Worm (Caenorhabditis elegans) whole organism, L4 larva: ENCODE data around the gene Y39A1A.24.

Experiments used
- F26F4.8 ChIP-seq: fragments of 200-800 bp; sonication (Bioruptor generic); conservative IDR thresholded peaks from 2 replicates; pipeline ENCODE4 v1.3.6; 2022; ENCODE audit warnings: missing genetic modification characterization, missing compliant biosample characterization
- F49E8.2 ChIP-seq: sonication (generic microtip); optimal IDR thresholded peaks from 2 replicates; lab custom pipeline; 2016; ENCODE audit warnings: missing compliant biosample characterization, mild to moderate bottlenecking, missing genetic modification characterization, borderline replicate concordance
- ZK546.5 ChIP-seq, 2 experiments: sonication (generic microtip); optimal IDR thresholded peaks; 2 replicates each; lab custom pipeline; 2017; ENCODE audit warnings: missing biosample characterization in 2 of 2, missing genetic modification characterization in 2 of 2
- ceh-44 ChIP-seq: fragments of 200-800 bp; sonication (Bioruptor generic); IDR thresholded peaks from 2 replicates; pipeline ENCODE4 v1.3.6; 2022; ENCODE audit warnings: missing genetic modification reagents, missing genetic modification characterization, missing compliant biosample characterization
- ceh-62 ChIP-seq: sonication (generic microtip); optimal IDR thresholded peaks from 2 replicates; lab custom pipeline; 2017; ENCODE audit warnings: missing biosample characterization, missing genetic modification characterization
- ctbp-1 ChIP-seq: fragments of 200-800 bp; sonication (Bioruptor generic); IDR thresholded peaks from 2 replicates; pipeline ENCODE4 v1.3.6; 2022; ENCODE audit warnings: missing genetic modification reagents, missing genetic modification characterization, missing compliant biosample characterization
- daf-16 ChIP-seq, 3 experiments: sonication (generic microtip); optimal IDR thresholded peaks; 2 replicates each; lab custom pipeline; 2016 to 2017; ENCODE audit warnings: missing genetic modification characterization in 3 of 3, missing genetic modification reagents in 3 of 3, mild to moderate bottlenecking in 2 of 3, missing compliant biosample characterization in 2 of 3, missing biosample characterization in 1 of 3, moderate library complexity in 1 of 3
- daf-8 ChIP-seq: fragments of 200-800 bp; sonication (Bioruptor generic); IDR thresholded peaks from 2 replicates; pipeline ENCODE4 v1.3.6; 2022; ENCODE audit warnings: missing genetic modification characterization, missing compliant biosample characterization
- dmd-6 ChIP-seq: fragments of 200-800 bp; sonication (Bioruptor generic); IDR thresholded peaks from 2 replicates; pipeline ENCODE4 v1.3.6; 2022; ENCODE audit warnings: missing genetic modification reagents, missing genetic modification characterization, missing compliant biosample characterization
- dmd-8 ChIP-seq: fragments of 200-800 bp; sonication (Bioruptor generic); IDR thresholded peaks from 2 replicates; pipeline ENCODE4 v1.3.6; 2022; ENCODE audit warnings: missing genetic modification characterization, missing compliant biosample characterization
- duxl-1 ChIP-seq: sonication (generic microtip); optimal IDR thresholded peaks from 2 replicates; lab custom pipeline; 2016; ENCODE audit warnings: mild to moderate bottlenecking, missing genetic modification characterization, moderate library complexity, missing compliant biosample characterization; ENCODE audit not compliant: poor library complexity
- dve-1 ChIP-seq: sonication (generic microtip); optimal IDR thresholded peaks from 2 replicates; lab custom pipeline; 2017; ENCODE audit warnings: antibody characterized with exemption, mild to moderate bottlenecking, missing genetic modification characterization, missing compliant biosample characterization; ENCODE audit not compliant: insufficient read depth
- fkh-10 ChIP-seq: fragments of 150-350 bp; optimal IDR thresholded peaks from 2 replicates; lab custom pipeline; 2014; ENCODE audit warnings: missing biosample characterization, missing genetic modification reagents, missing genetic modification characterization
- hif-1 ChIP-seq, 2 experiments: sonication (generic microtip); optimal IDR thresholded peaks; 2 replicates each; lab custom pipeline; 2016 to 2017; ENCODE audit warnings: missing compliant biosample characterization in 2 of 2, missing genetic modification characterization in 2 of 2, missing genetic modification reagents in 2 of 2, missing genotype in 2 of 2, mild to moderate bottlenecking in 1 of 2
- hlh-11 ChIP-seq: fragments of 200-800 bp; sonication (Bioruptor generic); optimal IDR thresholded peaks from 2 replicates; lab custom pipeline; 2018; ENCODE audit warnings: mild to moderate bottlenecking, missing genetic modification characterization, missing compliant biosample characterization
- hlh-30 ChIP-seq: sonication (generic microtip); optimal IDR thresholded peaks from 2 replicates; lab custom pipeline; 2017; ENCODE audit warnings: antibody characterized with exemption, mild to moderate bottlenecking, missing genetic modification characterization, missing compliant biosample characterization; ENCODE audit not compliant: insufficient read depth
- hmg-1.1 ChIP-seq: fragments of 200-800 bp; sonication (Bioruptor generic); IDR thresholded peaks from 2 replicates; pipeline ENCODE4 v1.3.6; 2022; ENCODE audit warnings: missing genetic modification reagents, missing genetic modification characterization, missing compliant biosample characterization
- lin-13 ChIP-seq: fragments of 150-350 bp; optimal IDR thresholded peaks from 2 replicates; lab custom pipeline; 2014; ENCODE audit warnings: missing biosample characterization, missing genetic modification reagents, missing genetic modification characterization
- lin-29 ChIP-seq: fragments of 200-800 bp; sonication (Bioruptor generic); IDR thresholded peaks from 2 replicates; pipeline ENCODE4 v1.3.6; 2022; ENCODE audit warnings: missing genetic modification reagents, missing genetic modification characterization, missing compliant biosample characterization
- lin-38 ChIP-seq: fragments of 200-800 bp; sonication (Bioruptor generic); IDR thresholded peaks from 2 replicates; pipeline ENCODE4 v1.3.6; 2022; ENCODE audit warnings: missing genetic modification reagents, missing genetic modification characterization, missing compliant biosample characterization
- lin-39 ChIP-seq: fragments of 150-350 bp; optimal IDR thresholded peaks from 2 replicates; lab custom pipeline; 2014; ENCODE audit warnings: missing biosample characterization, missing genetic modification reagents, missing genetic modification characterization
- lsy-2 ChIP-seq, 2 experiments: fragments of 150-350 bp in 1 of 2; sonication (generic microtip) in 1 of 2; optimal IDR thresholded peaks; 2 replicates each; lab custom pipeline; 2014 to 2017; ENCODE audit warnings: missing biosample characterization in 2 of 2, missing genetic modification characterization in 2 of 2
- madf-9 ChIP-seq: fragments of 200-800 bp; sonication (Bioruptor generic); conservative IDR thresholded peaks from 2 replicates; pipeline ENCODE4 v1.3.6; 2022; ENCODE audit warnings: missing genetic modification reagents, missing genetic modification characterization, missing compliant biosample characterization
- mdl-1 ChIP-seq, 2 experiments: fragments of 150-350 bp in 1 of 2; sonication (generic microtip) in 1 of 2; optimal IDR thresholded peaks; 2 replicates each; lab custom pipeline; 2014 to 2017; ENCODE audit warnings: missing biosample characterization in 2 of 2, missing genetic modification characterization in 2 of 2
- mdt-29 ChIP-seq: fragments of 200-800 bp; sonication (Bioruptor generic); IDR thresholded peaks from 2 replicates; pipeline ENCODE4 v1.3.6; 2022; ENCODE audit warnings: missing genetic modification reagents, missing genetic modification characterization, missing compliant biosample characterization
- mep-1 ChIP-seq: fragments of 150-350 bp; sonication (generic microtip); optimal IDR thresholded peaks from 3 replicates; lab custom pipeline; 2014; ENCODE audit warnings: missing biosample characterization, missing genetic modification characterization
- mes-2 ChIP-seq: sonication (generic microtip); optimal IDR thresholded peaks from 2 replicates; lab custom pipeline; 2016; ENCODE audit warnings: missing genotype, mild to moderate bottlenecking, missing genetic modification characterization, missing compliant biosample characterization; ENCODE audit not compliant: poor library complexity, severe bottlenecking
- mxl-3 ChIP-seq: fragments of 200-800 bp; sonication (Bioruptor generic); optimal IDR thresholded peaks from 2 replicates; lab custom pipeline; 2018; ENCODE audit warnings: mild to moderate bottlenecking, missing genetic modification characterization, missing compliant biosample characterization
- nhr-102 ChIP-seq: sonication (generic microtip); optimal IDR thresholded peaks from 2 replicates; lab custom pipeline; 2016; ENCODE audit warnings: mild to moderate bottlenecking, missing genetic modification characterization, moderate library complexity, missing compliant biosample characterization
- nhr-11 ChIP-seq: fragments of 150-350 bp; optimal IDR thresholded peaks from 2 replicates; lab custom pipeline; 2014; ENCODE audit warnings: missing biosample characterization, missing genetic modification characterization
- nhr-28 ChIP-seq: fragments of 150-350 bp; optimal IDR thresholded peaks from 2 replicates; lab custom pipeline; 2014; ENCODE audit warnings: missing biosample characterization, missing genetic modification characterization
- nhr-42 ChIP-seq: fragments of 200-800 bp; sonication (Bioruptor generic); IDR thresholded peaks from 2 replicates; pipeline ENCODE4 v1.3.6; 2022; ENCODE audit warnings: missing genetic modification characterization, missing compliant biosample characterization
- nhr-76 ChIP-seq: fragments of 150-350 bp; optimal IDR thresholded peaks from 2 replicates; lab custom pipeline; 2014; ENCODE audit warnings: missing biosample characterization, missing genetic modification characterization
- nhr-77 ChIP-seq: fragments of 150-350 bp; optimal IDR thresholded peaks from 2 replicates; lab custom pipeline; 2014; ENCODE audit warnings: missing biosample characterization, missing genetic modification characterization
- php-3 ChIP-seq: fragments of 200-800 bp; sonication (Bioruptor generic); IDR thresholded peaks from 2 replicates; pipeline ENCODE4 v1.3.6; 2022; ENCODE audit warnings: missing genetic modification reagents, missing genetic modification characterization, missing compliant biosample characterization
- rbr-2 ChIP-seq: sonication (generic microtip); optimal IDR thresholded peaks from 2 replicates; lab custom pipeline; 2016; ENCODE audit warnings: missing genotype, missing genetic modification characterization, missing compliant biosample characterization
- saeg-2 ChIP-seq: fragments of 200-800 bp; sonication (Bioruptor generic); IDR thresholded peaks from 2 replicates; pipeline ENCODE4 v1.3.6; 2022; ENCODE audit warnings: missing genetic modification reagents, missing genetic modification characterization, missing compliant biosample characterization
- set-16 ChIP-seq: fragments of 200-800 bp; sonication (Bioruptor generic); IDR thresholded peaks from 2 replicates; pipeline ENCODE4 v1.3.6; 2022; ENCODE audit warnings: missing genetic modification reagents, missing genetic modification characterization, missing compliant biosample characterization
- snpc-1.2 ChIP-seq: fragments of 200-800 bp; sonication (Bioruptor generic); IDR thresholded peaks from 2 replicates; pipeline ENCODE4 v1.3.6; 2022; ENCODE audit warnings: missing genetic modification reagents, missing genetic modification characterization, missing compliant biosample characterization
- tra-1 ChIP-seq: fragments of 200-800 bp; sonication (Bioruptor generic); IDR thresholded peaks from 2 replicates; pipeline ENCODE4 v1.3.6; 2022; ENCODE audit warnings: missing genetic modification reagents, missing genetic modification characterization, missing compliant biosample characterization
- unc-62 ChIP-seq, 3 experiments: fragments of 150-350 bp in 1 of 3; sonication (generic microtip); optimal IDR thresholded peaks in 2 of 3; peaks in 1 of 3; 1 replicate in 1 of 3; 2 replicates in 2 of 3; lab custom pipeline; 2014 to 2017; ENCODE audit warnings: missing biosample characterization in 3 of 3, missing genetic modification characterization in 3 of 3, missing genetic modification reagents in 3 of 3, missing genotype in 1 of 3
- zag-1 ChIP-seq: fragments of 150-350 bp; optimal IDR thresholded peaks from 2 replicates; lab custom pipeline; 2014; ENCODE audit warnings: missing biosample characterization, missing genetic modification characterization
- zfp-2 ChIP-seq: sonication (generic microtip); optimal IDR thresholded peaks from 2 replicates; lab custom pipeline; 2016; ENCODE audit warnings: mild to moderate bottlenecking, missing genetic modification characterization, missing compliant biosample characterization
- zip-2 ChIP-seq: fragments of 150-350 bp; optimal IDR thresholded peaks from 2 replicates; lab custom pipeline; 2014; ENCODE audit warnings: missing biosample characterization, missing genetic modification characterization
- ztf-11 ChIP-seq: fragments of 150-350 bp; optimal IDR thresholded peaks from 2 replicates; lab custom pipeline; 2014; ENCODE audit warnings: missing biosample characterization, missing genetic modification characterization
- ztf-7 ChIP-seq: fragments of 150-350 bp; optimal IDR thresholded peaks from 2 replicates; lab custom pipeline; 2014; ENCODE audit warnings: missing biosample characterization, missing genetic modification characterization

Y39A1A.24 gene

DNA sequence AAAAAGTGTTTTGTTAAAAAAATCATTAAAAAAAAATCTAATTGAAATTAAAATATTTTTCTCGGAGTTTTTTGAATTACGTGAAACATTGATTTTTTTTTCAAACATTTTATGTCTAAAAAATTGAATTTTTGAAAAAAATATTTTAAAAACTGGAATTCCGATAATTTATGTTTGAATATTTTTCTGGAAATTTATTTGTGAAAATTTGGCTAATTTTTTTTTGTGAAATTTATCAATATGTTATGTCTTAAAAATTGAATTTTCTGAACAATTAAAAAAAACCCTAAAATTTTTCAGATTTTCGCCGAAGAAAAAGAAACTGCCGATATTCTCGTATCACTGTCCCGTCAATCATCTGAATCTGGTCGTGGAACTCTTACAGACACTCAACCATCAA is at the start of gene Y39A1A.24:
Y39A1A.24 (plus strand) TSS at position 301 of the 400 bp plus-strand sequence.
- TF ChIP-seq mdl-1 (tag; optimal IDR thresholded peaks at IDR 0.05; lab: Kevin White, UChicago) (no peak), zip-2 (no peak), ceh-44 (GFP tag; lab: Robert Waterston, UW) (no peak), set-16 (GFP tag; lab: Robert Waterston, UW) (no peak), fkh-10 (GFP tag; lab: Kevin White, UChicago) (no peak), nhr-42 (GFP tag; lab: Robert Waterston, UW) (no peak), ztf-11 (tag; lab: Kevin White, UChicago) (no peak), F49E8.2 (tag; lab: Kevin White, UChicago) (no peak), mes-2 (tag; lab: Kevin White, UChicago) (no peak), ZK546.5 (tag; optimal IDR thresholded peaks at IDR 0.05; lab: Kevin White, UChicago) (no peak), nhr-102 (no peak), hmg-1.1 (GFP tag; lab: Robert Waterston, UW) (no peak), nhr-76 (tag; lab: Kevin White, UChicago) (no peak), ctbp-1 (GFP tag; lab: Robert Waterston, UW) (no peak), dmd-8 (GFP tag; lab: Robert Waterston, UW) (no peak), tra-1 (GFP tag; lab: Robert Waterston, UW) (no peak), saeg-2 (GFP tag; lab: Robert Waterston, UW) (no peak), hlh-11 (tag; lab: Kevin White, UChicago) (no peak), dmd-6 (GFP tag; lab: Robert Waterston, UW) (no peak), zfp-2 (tag; lab: Kevin White, UChicago) (no peak)

DNA sequence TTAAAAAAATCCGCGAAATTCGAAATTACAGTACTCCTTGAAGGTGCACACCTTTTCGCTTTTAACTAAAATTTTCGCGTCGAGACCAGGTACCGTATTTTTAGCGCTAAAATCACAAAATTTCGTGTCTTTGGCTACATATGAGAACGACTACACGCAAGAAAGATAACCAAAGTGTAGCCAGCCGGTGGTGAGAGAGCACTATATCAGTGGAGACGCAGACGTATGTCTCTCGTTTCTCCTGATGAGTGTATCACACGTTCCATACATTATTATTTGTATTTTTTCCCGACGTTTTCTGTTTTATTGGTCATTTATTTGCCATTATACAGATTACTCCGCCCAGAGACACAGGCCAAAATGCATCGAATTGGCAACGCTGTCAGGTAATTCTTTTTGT is 46.5 kb upstream of the Y39A1A.24 start, which contains the start of gene acdh-11:
acdh-11 (plus strand) TSS at position 333 of the 400 bp plus-strand sequence.
- no peak for TF ChIP-seq daf-8 (GFP tag; lab: Robert Waterston, UW)
- TF ChIP-seq F26F4.8 (GFP tag; lab: Robert Waterston, UW) = no peak
- no peak for TF ChIP-seq lin-38 (GFP tag; lab: Robert Waterston, UW)
- TF ChIP-seq rbr-2 (tag; lab: Kevin White, UChicago) = no peak
- TF ChIP-seq ceh-62 = no peak
- peak; percentile 55 for TF ChIP-seq mxl-3 (GFP tag; lab: Kevin White, UChicago)
- no peak for TF ChIP-seq duxl-1 (tag; lab: Kevin White, UChicago)
- TF ChIP-seq nhr-102 = peak; percentile 35
- no peak for TF ChIP-seq nhr-42 (GFP tag; lab: Robert Waterston, UW)
- TF ChIP-seq ztf-11 (tag; lab: Kevin White, UChicago) = no peak
- no peak for TF ChIP-seq unc-62 (GFP tag; optimal IDR thresholded peaks at IDR 0.05 in 1 of 2; lab: Kevin White, UChicago)
- no peak for TF ChIP-seq unc-62 (tag; optimal IDR thresholded peaks at IDR 0.05; lab: Kevin White, UChicago)
- no peak for TF ChIP-seq zip-2
- TF ChIP-seq zag-1 (tag; lab: Kevin White, UChicago) = no peak
- peak; percentile 14 for TF ChIP-seq nhr-77 (tag; lab: Kevin White, UChicago)
- peak; percentile 26 for TF ChIP-seq mes-2 (tag; lab: Kevin White, UChicago)
- TF ChIP-seq mdt-29 (GFP tag; lab: Robert Waterston, UW) = no peak
- TF ChIP-seq nhr-28 = peak; percentile 98
- TF ChIP-seq zfp-2 (tag; lab: Kevin White, UChicago) = no peak
- TF ChIP-seq snpc-1.2 (GFP tag; lab: Robert Waterston, UW) = no peak
- TF ChIP-seq php-3 (GFP tag; lab: Robert Waterston, UW) = peak; percentile 36; the same call in 1 of the 2 replicates
- peak in 1 of 2 experiments; percentile 51 for TF ChIP-seq lsy-2 (tag; optimal IDR thresholded peaks at IDR 0.05; lab: Kevin White, UChicago)
- TF ChIP-seq hlh-11 (tag; lab: Kevin White, UChicago) = peak; percentile 79
- TF ChIP-seq lin-39 (tag; lab: Kevin White, UChicago) = no peak
- peak; percentile 28 for TF ChIP-seq mep-1
- no peak for TF ChIP-seq hmg-1.1 (GFP tag; lab: Robert Waterston, UW)
- TF ChIP-seq nhr-11 (tag; lab: Kevin White, UChicago) = peak; percentile 11
- no peak for TF ChIP-seq madf-9 (GFP tag; lab: Robert Waterston, UW)
- no peak for TF ChIP-seq fkh-10 (GFP tag; lab: Kevin White, UChicago)
- no peak for TF ChIP-seq daf-16 (GFP tag; optimal IDR thresholded peaks at IDR 0.05; lab: Kevin White, UChicago)
- peak; percentile 42 for TF ChIP-seq daf-16 (tag; optimal IDR thresholded peaks at IDR 0.05; lab: Kevin White, UChicago)
- TF ChIP-seq hlh-30 (tag; lab: Kevin White, UChicago) = peak; percentile 56
- no peak for TF ChIP-seq lin-29 (GFP tag; lab: Robert Waterston, UW)
- no peak for TF ChIP-seq ztf-7 (tag; lab: Kevin White, UChicago)
- TF ChIP-seq hif-1 (tag; optimal IDR thresholded peaks at IDR 0.05; lab: Kevin White, UChicago) = peak in 1 of 2 experiments; percentile 2
- TF ChIP-seq dmd-8 (GFP tag; lab: Robert Waterston, UW) = no peak
- no peak for TF ChIP-seq lin-13
- peak; percentile 65 for TF ChIP-seq dve-1
